Worm (Caenorhabditis elegans): ENCODE results near the gene F13D12.8.

DNA sequence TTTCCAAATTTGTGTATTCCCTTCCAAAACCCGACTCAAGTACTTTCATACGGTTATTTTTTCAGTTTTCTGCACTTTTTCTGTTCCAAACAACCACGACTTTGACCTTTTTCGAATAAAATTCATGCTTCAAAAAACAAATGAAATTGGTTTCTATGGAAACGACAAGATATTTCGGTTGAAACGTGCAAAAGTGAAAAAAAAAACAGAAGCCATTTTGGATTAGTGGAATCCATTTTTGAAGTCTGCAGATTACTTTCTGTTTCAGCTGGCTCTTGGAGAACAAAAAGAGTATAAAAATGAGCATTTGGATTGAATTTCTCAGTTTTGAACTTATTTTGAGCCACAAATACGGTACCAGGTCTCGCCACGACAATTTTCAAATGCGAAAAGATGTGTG lies 10.2 kb downstream of the F13D12.8 start:
- no peak for TF ChIP-seq flt-1 (GFP tag; IDR thresholded peaks at IDR 0.05)
- TF ChIP-seq hmg-4 (GFP tag; optimal IDR thresholded peaks at IDR 0.05), result no peak
- no peak for TF ChIP-seq ama-1 (optimal IDR thresholded peaks at IDR 0.05)
- TF ChIP-seq aly-1 (tag; optimal IDR thresholded peaks at IDR 0.05), result no peak
- no peak for TF ChIP-seq pes-1 (GFP tag; IDR thresholded peaks at IDR 0.05)
- no peak for TF ChIP-seq ceh-13 (GFP tag; optimal IDR thresholded peaks at IDR 0.05)
- no peak for TF ChIP-seq ets-7 (tag; optimal IDR thresholded peaks at IDR 0.05)
- TF ChIP-seq hnd-1 (tag; optimal IDR thresholded peaks at IDR 0.05), result no peak
- no peak for TF ChIP-seq B0310.2 (tag; optimal IDR thresholded peaks at IDR 0.05)

Measured in whole organism, early embryonic.